4 worm cellular contexts compared by ENCODE assay signal in the genomic region with DNA sequence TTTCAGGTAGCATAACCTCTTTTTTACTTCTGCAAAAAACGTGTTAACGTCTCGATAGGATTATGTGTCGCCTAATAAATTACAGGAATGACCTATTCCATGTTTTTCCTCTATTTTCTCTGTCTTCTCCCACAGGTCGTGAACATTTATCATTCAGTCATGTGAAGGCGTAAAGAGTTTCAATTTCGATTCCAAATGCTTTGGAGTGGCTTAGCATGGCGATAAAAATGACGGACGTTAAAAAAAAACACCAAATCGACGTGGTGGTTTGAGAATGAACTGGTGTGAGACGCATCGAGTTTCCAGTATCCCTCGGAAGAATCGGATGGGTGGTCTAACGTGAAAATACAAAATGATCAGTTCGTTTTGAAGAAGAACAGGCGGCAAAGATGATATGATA.
A peak's percentile ranks its signal among the peaks of the same experiment; 100 is the strongest.
TF ChIP-seq lines count a peak whose summit lies in the region.

No protein-coding gene starts in this region.

TF ChIP-seq in whole organism, L1 larva, 84 proteins besides CTCF, POLR2A, EP300 and RAD21:
- no peak for TF ChIP-seq lsy-2 (tag; optimal IDR thresholded peaks at IDR 0.05; lab: Kevin White, UChicago)
- peak; percentile 12 for TF ChIP-seq blmp-1 (tag; optimal IDR thresholded peaks at IDR 0.05; lab: Kevin White, UChicago)
- no peak for TF ChIP-seq nhr-76 (tag; optimal IDR thresholded peaks at IDR 0.05; lab: Kevin White, UChicago)
- TF ChIP-seq unc-86 (tag; optimal IDR thresholded peaks at IDR 0.05; lab: Kevin White, UChicago) = no peak

TF ChIP-seq in whole organism, L2 larva, 48 proteins besides CTCF, POLR2A, EP300 and RAD21:
- TF ChIP-seq nhr-10 (tag; optimal IDR thresholded peaks at IDR 0.05; lab: Kevin White, UChicago) (no peak), unc-55 (GFP tag; optimal IDR thresholded peaks at IDR 0.05; lab: Kevin White, UChicago) (peak; percentile 50), nhr-237 (tag; optimal IDR thresholded peaks at IDR 0.05; lab: Kevin White, UChicago) (no peak)

TF ChIP-seq in whole organism, L3 larva, 47 proteins besides CTCF, POLR2A, EP300 and RAD21:
- TF ChIP-seq nhr-43 (tag; optimal IDR thresholded peaks at IDR 0.05; lab: Kevin White, UChicago; ENCODE audit: poor library complexity, severe bottlenecking) (peak; percentile 2), tbx-2 (tag; optimal IDR thresholded peaks at IDR 0.05; lab: Kevin White, UChicago) (no peak), nhr-67 (tag; optimal IDR thresholded peaks at IDR 0.05; lab: Kevin White, UChicago) (no peak)

TF ChIP-seq in whole organism, L4 larva, 104 proteins besides CTCF, POLR2A, EP300 and RAD21:
- peak; percentile 15 for TF ChIP-seq hlh-11 (tag; optimal IDR thresholded peaks at IDR 0.05; lab: Kevin White, UChicago)
- TF ChIP-seq gei-8 (GFP tag; optimal IDR thresholded peaks at IDR 0.05; lab: Kevin White, UChicago) = no peak
- no peak for TF ChIP-seq aly-2 (tag; optimal IDR thresholded peaks at IDR 0.05; lab: Kevin White, UChicago)
- TF ChIP-seq arid-1 (GFP tag; conservative IDR thresholded peaks at IDR 0.05; lab: Robert Waterston, UW) = no peak
- TF ChIP-seq mxl-3 (GFP tag; optimal IDR thresholded peaks at IDR 0.05; lab: Kevin White, UChicago) = peak; percentile 9
- no peak for TF ChIP-seq T20F7.1 (GFP tag; optimal IDR thresholded peaks at IDR 0.05; lab: Kevin White, UChicago)
- no peak for TF ChIP-seq nhr-11 (tag; optimal IDR thresholded peaks at IDR 0.05; lab: Kevin White, UChicago)
- TF ChIP-seq lim-7 (GFP tag; IDR thresholded peaks at IDR 0.05; lab: Robert Waterston, UW) = no peak
- no peak for TF ChIP-seq lsy-2 (tag; optimal IDR thresholded peaks at IDR 0.05; lab: Kevin White, UChicago)
- TF ChIP-seq hmg-1.1 (GFP tag; IDR thresholded peaks at IDR 0.05; lab: Robert Waterston, UW) = no peak
- no peak for TF ChIP-seq ztf-7 (tag; optimal IDR thresholded peaks at IDR 0.05; lab: Kevin White, UChicago)
- TF ChIP-seq lin-1 (GFP tag; IDR thresholded peaks at IDR 0.05; lab: Robert Waterston, UW) = no peak
- TF ChIP-seq zip-11 (GFP tag; IDR thresholded peaks at IDR 0.05; lab: Robert Waterston, UW) = no peak
- no peak for TF ChIP-seq mxl-2 (GFP tag; conservative IDR thresholded peaks at IDR 0.05; lab: Robert Waterston, UW)
- no peak for TF ChIP-seq fos-1 (tag; optimal IDR thresholded peaks at IDR 0.05; lab: Kevin White, UChicago)
- TF ChIP-seq unc-62 (GFP tag; optimal IDR thresholded peaks at IDR 0.05 in 1 of 2; lab: Kevin White, UChicago) = peak in 1 of 2 experiments; percentile 81
- TF ChIP-seq unc-62 (tag; optimal IDR thresholded peaks at IDR 0.05; lab: Kevin White, UChicago) = no peak
- TF ChIP-seq Y75B8A.6 (GFP tag; IDR thresholded peaks at IDR 0.05; lab: Robert Waterston, UW) = no peak
TF ChIP-seq in whole organism, L4 larva: peak in this region for 3.
